Worm (Caenorhabditis elegans): ENCODE data around the gene C31H1.1.

Gene C31H1.1

ce11 chrIV:5806909-5807308, 9.7 kb downstream of the C31H1.1 start, which contains the start of gene lntl-1:
Gene lntl-1 (minus strand): TSS chrIV:5807093.
- no peak for TF ChIP-seq attf-4 (tag; optimal IDR thresholded peaks at IDR 0.05)
- TF ChIP-seq ceh-82 (tag; optimal IDR thresholded peaks at IDR 0.05): no peak
- TF ChIP-seq zag-1 (tag; optimal IDR thresholded peaks at IDR 0.05): no peak
- peak in 1 of 2 experiments; percentile 27 for TF ChIP-seq lsy-2 (tag; optimal IDR thresholded peaks at IDR 0.05)
- TF ChIP-seq dmd-6 (GFP tag; IDR thresholded peaks at IDR 0.05): no peak
- no peak for TF ChIP-seq mdl-1 (tag; optimal IDR thresholded peaks at IDR 0.05)
- no peak for TF ChIP-seq duxl-1 (tag; optimal IDR thresholded peaks at IDR 0.05; ENCODE audit: poor library complexity)
- no peak for TF ChIP-seq mdt-29 (GFP tag; IDR thresholded peaks at IDR 0.05)
- TF ChIP-seq F10B5.3 (tag; optimal IDR thresholded peaks at IDR 0.05): no peak
- TF ChIP-seq Y5F2A.4 (GFP tag; optimal IDR thresholded peaks at IDR 0.05): no peak
- no peak for TF ChIP-seq ZK337.2 (GFP tag; IDR thresholded peaks at IDR 0.05)
- no peak for TF ChIP-seq php-3 (GFP tag; IDR thresholded peaks at IDR 0.05)
- TF ChIP-seq unc-130 (GFP tag; optimal IDR thresholded peaks at IDR 0.05): no peak
- peak; percentile 33 for TF ChIP-seq hlh-30 (tag; optimal IDR thresholded peaks at IDR 0.05; ENCODE audit: insufficient read depth)
- no peak for TF ChIP-seq arid-1 (GFP tag; conservative IDR thresholded peaks at IDR 0.05)
- TF ChIP-seq mxl-3 (GFP tag; optimal IDR thresholded peaks at IDR 0.05): no peak
- TF ChIP-seq sdz-12 (GFP tag; optimal IDR thresholded peaks at IDR 0.05): no peak

ce11 chrIV:5809733-5810132, 12.5 kb downstream of the C31H1.1 start:
- TF ChIP-seq unc-62 (GFP tag; optimal IDR thresholded peaks at IDR 0.05 in 1 of 2) (peak in 1 of 2 experiments; percentile 87), unc-62 (tag; optimal IDR thresholded peaks at IDR 0.05) (no peak), Y5F2A.4 (GFP tag; optimal IDR thresholded peaks at IDR 0.05) (no peak)

DNA sequence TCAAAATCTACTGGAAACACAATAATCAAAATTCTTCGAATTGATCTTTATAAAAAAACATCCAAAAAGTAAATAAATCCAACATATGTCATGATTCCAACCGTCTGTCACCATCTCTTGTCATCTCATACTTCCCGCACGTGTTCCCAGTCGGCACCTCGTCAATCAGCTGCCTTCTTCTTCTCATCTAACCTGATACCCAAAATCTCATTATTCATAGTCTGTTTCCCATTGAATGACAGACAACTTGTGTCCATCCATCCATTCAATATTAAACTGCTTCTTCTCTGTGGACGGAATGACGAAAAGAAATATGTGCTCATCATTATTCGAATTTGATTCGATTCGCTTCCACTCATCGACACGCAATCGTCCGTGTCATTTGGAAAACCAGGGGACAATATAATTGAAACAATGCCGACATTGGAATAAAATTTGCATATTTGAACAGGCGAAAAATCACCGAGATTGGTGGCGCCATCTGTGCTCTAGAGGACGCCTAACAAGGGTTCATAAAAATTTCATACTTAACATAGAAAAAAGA, 13.9 kb downstream of the C31H1.1 start:
- TF ChIP-seq Y75B8A.6 (GFP tag; IDR thresholded peaks at IDR 0.05) (no peak), unc-130 (GFP tag; optimal IDR thresholded peaks at IDR 0.05) (peak; percentile 3), zag-1 (tag; optimal IDR thresholded peaks at IDR 0.05) (no peak), unc-62 (GFP tag; optimal IDR thresholded peaks at IDR 0.05 in 1 of 2) (peak in 1 of 2 experiments; percentile 87), unc-62 (tag; optimal IDR thresholded peaks at IDR 0.05) (no peak), mdl-1 (tag; optimal IDR thresholded peaks at IDR 0.05) (no peak), ceh-28 (tag; optimal IDR thresholded peaks at IDR 0.05) (no peak), tag-97 (GFP tag; IDR thresholded peaks at IDR 0.05) (no peak), fkh-10 (GFP tag; optimal IDR thresholded peaks at IDR 0.05) (peak; percentile 49), lin-29 (GFP tag; IDR thresholded peaks at IDR 0.05) (no peak), nhr-41 (GFP tag; IDR thresholded peaks at IDR 0.05) (no peak), cey-2 (tag; optimal IDR thresholded peaks at IDR 0.05; ENCODE audit: borderline replicate concordance, insufficient read depth) (no peak)

DNA sequence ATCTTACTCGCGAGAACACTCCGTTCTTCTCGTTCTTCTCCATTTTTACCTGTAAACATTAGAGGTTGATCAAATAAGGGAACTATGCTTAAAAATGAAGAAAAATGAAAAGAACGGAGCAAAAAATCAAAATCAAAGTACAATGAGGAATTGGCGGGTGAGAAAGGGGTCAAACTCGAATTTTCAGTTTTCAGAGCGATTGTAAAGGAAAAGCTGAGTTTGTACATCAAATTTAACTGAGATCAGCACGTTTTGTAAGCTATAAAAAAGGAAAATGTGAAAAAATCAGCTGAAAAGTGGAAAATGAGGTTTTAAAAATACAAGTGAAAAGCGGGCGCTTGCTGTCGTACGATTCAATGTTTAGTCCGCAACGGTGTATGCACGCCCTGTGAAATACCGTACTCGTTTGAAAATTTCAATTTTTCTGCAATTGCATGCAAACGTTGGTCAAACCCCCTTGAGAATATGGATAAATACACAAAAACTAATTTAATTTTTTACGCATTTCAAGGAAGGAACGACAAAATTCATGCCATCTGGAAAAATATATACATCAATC, 16.9 kb downstream of the C31H1.1 start, which contains the start of gene oops-1:
oops-1 (minus strand) TSS at position 51 of the 559 bp plus-strand sequence.
- TF ChIP-seq nhr-48 (tag; optimal IDR thresholded peaks at IDR 0.05) (no peak), snpc-1.2 (GFP tag; IDR thresholded peaks at IDR 0.05) (peak; percentile 89), attf-4 (tag; optimal IDR thresholded peaks at IDR 0.05) (no peak), zfp-2 (tag; optimal IDR thresholded peaks at IDR 0.05) (no peak), dpl-1 (GFP tag; optimal IDR thresholded peaks at IDR 0.05) (no peak), Y48G9A.11 (GFP tag; IDR thresholded peaks at IDR 0.05) (no peak), nhr-11 (tag; optimal IDR thresholded peaks at IDR 0.05) (no peak)

- TF ChIP-seq hlh-30 (tag; optimal IDR thresholded peaks at IDR 0.05; ENCODE audit: insufficient read depth) (no peak), madf-5 (GFP tag; IDR thresholded peaks at IDR 0.05) (no peak), aly-2 (tag; optimal IDR thresholded peaks at IDR 0.05) (no peak), ZK337.2 (GFP tag; IDR thresholded peaks at IDR 0.05) (no peak), daf-16 (GFP tag; optimal IDR thresholded peaks at IDR 0.05) (no peak), daf-16 (tag; optimal IDR thresholded peaks at IDR 0.05) (peak; percentile 73), egl-27 (tag; optimal IDR thresholded peaks at IDR 0.05) (no peak), php-3 (GFP tag; IDR thresholded peaks at IDR 0.05) (no peak), mxl-2 (GFP tag; conservative IDR thresholded peaks at IDR 0.05) (no peak)
Observed at ce11 chrIV:5816466-5816865, 19.2 kb downstream of the C31H1.1 start.

Data from whole organism, L4 larva.